Fruit fly (Drosophila melanogaster): ENCODE data around the gene CG3062.

DNA sequence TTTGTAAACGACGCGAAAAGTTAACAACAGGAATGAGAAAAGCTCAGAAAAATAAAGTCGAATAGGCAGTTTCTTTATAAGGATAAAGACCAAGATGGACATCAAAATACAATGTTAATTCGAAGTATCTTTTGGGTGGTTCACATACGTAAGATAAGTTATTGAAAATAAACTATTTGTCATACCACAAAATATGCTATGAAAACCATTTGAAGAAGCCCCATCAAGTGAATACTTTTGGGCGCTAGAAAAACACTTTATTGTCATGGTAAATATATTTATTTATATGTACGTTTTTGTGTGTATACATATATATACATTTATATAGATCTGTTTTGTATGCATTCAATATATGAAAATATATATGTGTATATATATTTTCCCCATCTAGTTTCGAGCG lies 13.2 kb upstream of the CG3062 start:
- TF ChIP-seq CG11723 (GFP tag; optimal IDR thresholded peaks at IDR 0.05): no peak
- no peak for TF ChIP-seq E2f2 (GFP tag; IDR thresholded peaks at IDR 0.05)
- no peak for TF ChIP-seq btn (GFP tag; optimal IDR thresholded peaks at IDR 0.05)
- no peak for TF ChIP-seq Mrtf (GFP tag; IDR thresholded peaks at IDR 0.05)
- TF ChIP-seq CG1529 (GFP tag; optimal IDR thresholded peaks at IDR 0.05): no peak

Data from whole organism, embryonic.